Worm (Caenorhabditis elegans) whole organism, dauer: ENCODE data around the gene npr-27.

Source experiments
- unc-62 ChIP-seq: sonication (generic microtip); optimal IDR thresholded peaks from 2 replicates; lab custom pipeline; 2017; ENCODE audit warnings: missing biosample characterization, missing genetic modification reagents, missing genetic modification characterization

Gene npr-27

ce11 chrIV:7305325-7305724, at the start of gene npr-27:
TSS of gene npr-27 (plus strand) at chrIV:7305625.
- TF ChIP-seq unc-62 (GFP tag; lab: Kevin White, UChicago) = no peak

- no peak for TF ChIP-seq unc-62 (GFP tag; lab: Kevin White, UChicago)
These were observed 47.2 kb upstream of the npr-27 start, which contains the start of gene C06E4.6 for ce11 chrIV:7258253-7258652. TSS of gene C06E4.6 (minus strand) at chrIV:7258303.

ce11 chrIV:7260587-7260986, 44.8 kb upstream of the npr-27 start, which contains the start of gene C06E4.3:
TSS of gene C06E4.3 (plus strand) at chrIV:7260875.
- TF ChIP-seq unc-62 (GFP tag; lab: Kevin White, UChicago) = no peak

ce11 chrIV:7263137-7263536, 42.3 kb upstream of the npr-27 start, which contains the start of gene glb-2:
TSS of gene glb-2 (minus strand) at chrIV:7263237.
- TF ChIP-seq unc-62 (GFP tag; lab: Kevin White, UChicago) = no peak

ce11 chrIV:7274969-7275548, 30.4 kb upstream of the npr-27 start:
- no peak for TF ChIP-seq unc-62 (GFP tag; lab: Kevin White, UChicago)

ce11 chrIV:7276661-7277060, 28.8 kb upstream of the npr-27 start, which contains the start of gene C06E4.2:
TSS of gene C06E4.2 (plus strand) at chrIV:7276961.
- no peak for TF ChIP-seq unc-62 (GFP tag; lab: Kevin White, UChicago)

- TF ChIP-seq unc-62 (GFP tag; lab: Kevin White, UChicago) = no peak
These were observed 22.5 kb upstream of the npr-27 start, which contains the start of gene C06E4.1 for ce11 chrIV:7282957-7283356. TSS of gene C06E4.1 (plus strand) at chrIV:7283257.

- TF ChIP-seq unc-62 (GFP tag; lab: Kevin White, UChicago) = no peak
These were observed 19.6 kb upstream of the npr-27 start, which contains the start of gene C06E4.8 for ce11 chrIV:7285839-7286238. TSS of gene C06E4.8 (minus strand) at chrIV:7285875.

ce11 chrIV:7287474-7287873, 18.0 kb upstream of the npr-27 start, which contains the start of gene F42C5.3:
TSS of gene F42C5.3 (minus strand) at chrIV:7287574.
- TF ChIP-seq unc-62 (GFP tag; lab: Kevin White, UChicago) = no peak

ce11 chrIV:7291066-7291465, 14.4 kb upstream of the npr-27 start:
- TF ChIP-seq unc-62 (GFP tag; lab: Kevin White, UChicago) = no peak

- TF ChIP-seq unc-62 (GFP tag; lab: Kevin White, UChicago) = no peak
These were observed 13.5 kb upstream of the npr-27 start, which contains the start of gene F42C5.4 for ce11 chrIV:7291957-7292356. TSS of gene F42C5.4 (minus strand) at chrIV:7292127.

ce11 chrIV:7294121-7294520, 11.3 kb upstream of the npr-27 start, which contains the start of gene F42C5.5:
TSS of gene F42C5.5 (minus strand) at chrIV:7294221.
- TF ChIP-seq unc-62 (GFP tag; lab: Kevin White, UChicago) = no peak

ce11 chrIV:7301481-7301880, 3.9 kb upstream of the npr-27 start:
- TF ChIP-seq unc-62 (GFP tag; lab: Kevin White, UChicago) = no peak

- no peak for TF ChIP-seq unc-62 (GFP tag; lab: Kevin White, UChicago)
These were observed 3.5 kb downstream of the npr-27 start, which contains the start of gene F42C5.6 for ce11 chrIV:7308974-7309373. TSS of gene F42C5.6 (minus strand) at chrIV:7309074.

ce11 chrIV:7309678-7310077, 4.3 kb downstream of the npr-27 start:
- TF ChIP-seq unc-62 (GFP tag; lab: Kevin White, UChicago) = no peak

- no peak for TF ChIP-seq unc-62 (GFP tag; lab: Kevin White, UChicago)
These were observed 5.0 kb downstream of the npr-27 start, which contains the start of gene grl-4 for ce11 chrIV:7310410-7310809. TSS of gene grl-4 (minus strand) at chrIV:7310760.

ce11 chrIV:7310842-7311241, 5.4 kb downstream of the npr-27 start:
- no peak for TF ChIP-seq unc-62 (GFP tag; lab: Kevin White, UChicago)
